Worm (Caenorhabditis elegans) whole organism, young adult: ENCODE data around the gene C14B1.8.

Source experiments
- B0019.2 ChIP-seq: fragments of 200-800 bp; sonication (Bioruptor generic); conservative IDR thresholded peaks from 2 replicates; pipeline ENCODE4 v1.3.6; 2022; ENCODE audit warnings: missing genetic modification reagents, missing genetic modification characterization, missing compliant biosample characterization
- C17E4.6 ChIP-seq: fragments of 200-800 bp; sonication (Bioruptor generic); IDR thresholded peaks from 2 replicates; pipeline ENCODE4 v1.3.6; 2022; ENCODE audit warnings: missing genetic modification reagents, missing genetic modification characterization, missing compliant biosample characterization
- F33H1.4 ChIP-seq: fragments of 200-800 bp; sonication (Bioruptor generic); IDR thresholded peaks from 2 replicates; pipeline ENCODE4 v1.3.6; 2022; ENCODE audit warnings: missing genetic modification reagents, missing genetic modification characterization, missing compliant biosample characterization
- F57C9.4 ChIP-seq: sonication (generic microtip); optimal IDR thresholded peaks from 2 replicates; lab custom pipeline; 2017; ENCODE audit warnings: mild to moderate bottlenecking, missing genetic modification characterization, missing compliant biosample characterization
- T26A5.8 ChIP-seq: sonication (generic microtip); optimal IDR thresholded peaks from 2 replicates; lab custom pipeline; 2016; ENCODE audit warnings: missing genetic modification characterization, missing compliant biosample characterization
- Y53F4B.3 ChIP-seq: fragments of 200-800 bp; sonication (Bioruptor generic); IDR thresholded peaks from 2 replicates; pipeline ENCODE4 v1.3.6; 2022; ENCODE audit warnings: missing genetic modification reagents, missing genetic modification characterization, missing compliant biosample characterization
- ZK185.1 ChIP-seq: sonication (generic microtip); optimal IDR thresholded peaks from 2 replicates; lab custom pipeline; 2016; ENCODE audit warnings: mild to moderate bottlenecking, missing genetic modification characterization, missing compliant biosample characterization; ENCODE audit not compliant: poor library complexity, severe bottlenecking
- aptf-3 ChIP-seq: fragments of 200-800 bp; sonication (Bioruptor generic); IDR thresholded peaks from 2 replicates; pipeline ENCODE4 v1.3.6; 2022; ENCODE audit warnings: missing genetic modification characterization, missing compliant biosample characterization
- atf-7 ChIP-seq: sonication (generic microtip); optimal IDR thresholded peaks from 2 replicates; lab custom pipeline; 2017; ENCODE audit warnings: mild to moderate bottlenecking, missing genetic modification characterization, missing compliant biosample characterization
- attf-3 ChIP-seq: fragments of 200-800 bp; sonication (Bioruptor generic); conservative IDR thresholded peaks from 2 replicates; pipeline ENCODE4 v1.3.6; 2022; ENCODE audit warnings: missing genetic modification reagents, missing genetic modification characterization, missing compliant biosample characterization
- attf-6 ChIP-seq: fragments of 200-800 bp; sonication (Bioruptor generic); IDR thresholded peaks from 2 replicates; pipeline ENCODE4 v1.3.6; 2022; ENCODE audit warnings: missing genetic modification reagents, missing genetic modification characterization, missing compliant biosample characterization
- ccch-3 ChIP-seq: fragments of 200-800 bp; sonication (Bioruptor generic); optimal IDR thresholded peaks from 2 replicates; lab custom pipeline; 2018; ENCODE audit warnings: mild to moderate bottlenecking, missing genetic modification characterization, missing compliant biosample characterization
- cebp-1 ChIP-seq, 2 experiments: fragments of 200-800 bp in 1 of 2; sonication (Bioruptor generic) in 1 of 2; sonication (generic microtip) in 1 of 2; IDR thresholded peaks in 1 of 2; optimal IDR thresholded peaks in 1 of 2; 2 replicates each; pipeline versions ENCODE4 v1.3.6 to Lab custom; 2017 to 2022; ENCODE audit warnings: missing compliant biosample characterization in 2 of 2, missing genetic modification characterization in 2 of 2, mild to moderate bottlenecking in 1 of 2, missing genetic modification reagents in 1 of 2, moderate library complexity in 1 of 2
- ceh-40 ChIP-seq: fragments of 200-800 bp; sonication (Bioruptor generic); IDR thresholded peaks from 2 replicates; pipeline ENCODE4 v1.3.6; 2022; ENCODE audit warnings: missing genetic modification characterization, missing compliant biosample characterization
- die-1 ChIP-seq: sonication (generic microtip); optimal IDR thresholded peaks from 2 replicates; lab custom pipeline; 2016; ENCODE audit warnings: missing genotype, mild to moderate bottlenecking, missing genetic modification characterization, missing compliant biosample characterization
- dox-1 ChIP-seq: fragments of 200-800 bp; sonication (Bioruptor generic); IDR thresholded peaks from 2 replicates; pipeline ENCODE4 v1.3.6; 2022; ENCODE audit warnings: missing genetic modification reagents, missing genetic modification characterization, missing compliant biosample characterization
- egl-44 ChIP-seq: fragments of 200-800 bp; sonication (Bioruptor generic); IDR thresholded peaks from 2 replicates; pipeline ENCODE4 v1.3.6; 2022; ENCODE audit warnings: missing genetic modification reagents, missing genetic modification characterization, missing compliant biosample characterization
- egrh-3 ChIP-seq: fragments of 200-800 bp; sonication (Bioruptor generic); IDR thresholded peaks from 2 replicates; pipeline ENCODE4 v1.3.6; 2022; ENCODE audit warnings: missing genetic modification reagents, missing genetic modification characterization, missing compliant biosample characterization
- ets-4 ChIP-seq: fragments of 200-800 bp; sonication (Bioruptor generic); optimal IDR thresholded peaks from 2 replicates; lab custom pipeline; 2018; ENCODE audit warnings: mild to moderate bottlenecking, missing genetic modification characterization, missing compliant biosample characterization
- fkh-3 ChIP-seq: sonication (generic microtip); optimal IDR thresholded peaks from 2 replicates; lab custom pipeline; 2016; ENCODE audit warnings: mild to moderate bottlenecking, missing genetic modification characterization, missing compliant biosample characterization
- hmg-20 ChIP-seq: fragments of 200-800 bp; sonication (Bioruptor generic); IDR thresholded peaks from 2 replicates; pipeline ENCODE4 v1.3.6; 2022; ENCODE audit warnings: missing genetic modification reagents, missing genetic modification characterization, missing compliant biosample characterization
- lag-1 ChIP-seq: fragments of 200-800 bp; sonication (Bioruptor generic); IDR thresholded peaks from 2 replicates; pipeline ENCODE4 v1.3.6; 2022; ENCODE audit warnings: missing genetic modification reagents, missing genetic modification characterization, missing compliant biosample characterization
- let-526 ChIP-seq: fragments of 200-800 bp; sonication (Bioruptor generic); IDR thresholded peaks from 2 replicates; pipeline ENCODE4 v1.3.6; 2022; ENCODE audit warnings: missing genetic modification reagents, missing genetic modification characterization, missing compliant biosample characterization
- mes-4 ChIP-seq: sonication (generic microtip); optimal IDR thresholded peaks from 2 replicates; lab custom pipeline; 2016; ENCODE audit warnings: missing genotype, missing genetic modification characterization, missing compliant biosample characterization
- nfya-1 ChIP-seq: sonication (generic microtip); optimal IDR thresholded peaks from 2 replicates; lab custom pipeline; 2017; ENCODE audit warnings: antibody characterized with exemption, missing compliant biosample characterization, missing genetic modification characterization, borderline replicate concordance; ENCODE audit not compliant: insufficient read depth
- nfya-2 ChIP-seq: fragments of 200-800 bp; sonication (Bioruptor generic); IDR thresholded peaks from 2 replicates; pipeline ENCODE4 v1.3.6; 2022; ENCODE audit warnings: missing genetic modification reagents, missing genetic modification characterization, missing compliant biosample characterization
- nhr-80 ChIP-seq: sonication (generic microtip); optimal IDR thresholded peaks from 2 replicates; lab custom pipeline; 2016; ENCODE audit warnings: missing genetic modification characterization, missing compliant biosample characterization
- sea-2 ChIP-seq: fragments of 200-800 bp; sonication (Bioruptor generic); IDR thresholded peaks from 2 replicates; pipeline ENCODE4 v1.3.6; 2022; ENCODE audit warnings: missing genetic modification characterization, missing compliant biosample characterization
- snpc-1.3 ChIP-seq: sonication (generic microtip); optimal IDR thresholded peaks from 2 replicates; lab custom pipeline; 2017; ENCODE audit warnings: missing genetic modification characterization, mild to moderate bottlenecking, missing compliant biosample characterization, antibody characterized with exemption, moderate library complexity, missing genotype, missing genetic modification reagents; ENCODE audit not compliant: insufficient read depth
- snpc-4 ChIP-seq, 5 experiments: fragments of 150-350 bp in 1 of 5; sonication (generic microtip) in 4 of 5; optimal IDR thresholded peaks; 2 replicates each; lab custom pipeline; 2014 to 2018; ENCODE audit warnings: missing genetic modification characterization in 5 of 5, missing biosample characterization in 3 of 5, antibody characterized with exemption in 2 of 5, mild to moderate bottlenecking in 2 of 5, missing compliant biosample characterization in 2 of 5, missing genotype in 2 of 5, moderate library complexity in 2 of 5, missing genetic modification reagents in 1 of 5
- ztf-18 ChIP-seq: sonication (generic microtip); optimal IDR thresholded peaks from 2 replicates; lab custom pipeline; 2016; ENCODE audit warnings: missing genotype, mild to moderate bottlenecking, missing genetic modification characterization, missing compliant biosample characterization
- ztf-25 ChIP-seq: fragments of 200-800 bp; sonication (Bioruptor generic); IDR thresholded peaks from 2 replicates; pipeline ENCODE4 v1.3.6; 2022; ENCODE audit warnings: missing genetic modification reagents, missing genetic modification characterization, missing compliant biosample characterization

The C14B1.8 gene

ce11 chrIII:3768200-3768599 lies 48.7 kb upstream of the C14B1.8 start, which contains the start of gene gmeb-3:
gmeb-3 (plus strand) TSS chrIII:3768500.
- no peak for TF ChIP-seq ztf-18 (tag; lab: Kevin White, UChicago)
- TF ChIP-seq nfya-2 (GFP tag; lab: Robert Waterston, UW), result no peak
- TF ChIP-seq C17E4.6 (GFP tag; lab: Robert Waterston, UW), result no peak
- TF ChIP-seq let-526 (GFP tag; lab: Robert Waterston, UW), result no peak
- no peak for TF ChIP-seq B0019.2 (GFP tag; lab: Robert Waterston, UW)
- TF ChIP-seq aptf-3 (GFP tag; lab: Robert Waterston, UW), result no peak
- TF ChIP-seq ZK185.1 (tag; lab: Kevin White, UChicago), result no peak
- TF ChIP-seq ceh-40 (GFP tag; lab: Robert Waterston, UW), result no peak
- no peak for TF ChIP-seq lag-1 (GFP tag; lab: Robert Waterston, UW)
- TF ChIP-seq ccch-3 (GFP tag; lab: Kevin White, UChicago), result no peak
- TF ChIP-seq hmg-20 (GFP tag; lab: Robert Waterston, UW), result no peak
- TF ChIP-seq T26A5.8 (tag; lab: Kevin White, UChicago), result no peak
- no peak for TF ChIP-seq ztf-25
- TF ChIP-seq snpc-1.3 (tag; lab: Kevin White, UChicago), result no peak
- TF ChIP-seq ets-4 (GFP tag; lab: Kevin White, UChicago), result no peak
- no peak for TF ChIP-seq F57C9.4

ce11 chrIII:3765460-3765859 lies 46.0 kb upstream of the C14B1.8 start, which contains the start of gene C44F1.1:
C44F1.1 (minus strand) TSS chrIII:3765560.
- TF ChIP-seq egrh-3, result no peak

DNA sequence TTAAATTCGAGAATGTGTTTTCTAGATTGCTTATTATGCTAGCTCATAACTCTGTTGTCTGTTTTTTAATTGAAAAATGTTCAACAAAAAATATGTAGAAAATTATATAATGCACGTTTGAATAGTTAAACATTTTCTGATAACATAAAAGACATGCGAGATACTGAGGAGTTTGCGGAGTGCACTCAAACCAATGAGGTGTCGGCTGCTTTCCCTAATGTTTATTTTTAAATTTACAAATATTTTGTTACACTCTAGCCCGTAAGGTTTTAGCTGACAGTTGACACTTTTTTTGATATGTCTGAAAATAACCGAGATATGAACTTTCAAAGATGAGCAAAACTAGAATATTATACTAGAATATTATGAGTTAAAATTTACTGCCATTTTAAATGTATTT lies 45.1 kb upstream of the C14B1.8 start:
- TF ChIP-seq F33H1.4, result no peak
- no peak for TF ChIP-seq Y53F4B.3 (GFP tag; lab: Robert Waterston, UW)
- no peak for TF ChIP-seq snpc-4 (GFP tag; optimal IDR thresholded peaks at IDR 0.05; lab: Kevin White, UChicago)
- TF ChIP-seq snpc-4 (tag; optimal IDR thresholded peaks at IDR 0.05; lab: Kevin White, UChicago), result peak in 3 of 4 experiments; percentile 46 to 81 (median 59)

ce11 chrIII:3764043-3764442 lies 44.6 kb upstream of the C14B1.8 start:
- no peak for TF ChIP-seq egl-44 (GFP tag; lab: Robert Waterston, UW)
- peak; percentile 91 for TF ChIP-seq nhr-80 (tag; lab: Kevin White, UChicago)
- TF ChIP-seq dox-1, result peak; percentile 27; the same call in 1 of the 2 replicates
- TF ChIP-seq atf-7, result peak; percentile 2

DNA sequence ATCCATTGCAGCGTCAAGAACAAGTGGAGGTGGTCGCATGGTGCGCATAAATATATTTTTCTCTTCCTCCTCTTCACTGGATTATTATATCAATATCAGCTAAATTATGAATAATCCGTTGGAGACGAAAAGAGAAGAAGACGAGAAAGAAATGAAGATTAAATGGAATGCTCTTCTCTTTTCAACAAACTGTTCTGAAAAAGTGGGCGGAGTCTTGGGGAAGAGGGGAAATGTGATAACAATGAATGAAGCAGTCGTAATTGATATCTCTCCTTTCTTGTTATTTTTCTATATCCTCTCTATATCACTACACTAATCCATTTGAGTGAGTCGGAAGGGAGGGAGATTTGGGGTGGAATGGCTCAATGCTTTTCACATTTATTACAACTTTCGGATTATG lies 39.8 kb upstream of the C14B1.8 start, which contains the start of gene arcp-1:
TSS of gene arcp-1 (minus strand) at position 101 of the 400 bp plus-strand sequence.
- no peak for TF ChIP-seq attf-6

DNA sequence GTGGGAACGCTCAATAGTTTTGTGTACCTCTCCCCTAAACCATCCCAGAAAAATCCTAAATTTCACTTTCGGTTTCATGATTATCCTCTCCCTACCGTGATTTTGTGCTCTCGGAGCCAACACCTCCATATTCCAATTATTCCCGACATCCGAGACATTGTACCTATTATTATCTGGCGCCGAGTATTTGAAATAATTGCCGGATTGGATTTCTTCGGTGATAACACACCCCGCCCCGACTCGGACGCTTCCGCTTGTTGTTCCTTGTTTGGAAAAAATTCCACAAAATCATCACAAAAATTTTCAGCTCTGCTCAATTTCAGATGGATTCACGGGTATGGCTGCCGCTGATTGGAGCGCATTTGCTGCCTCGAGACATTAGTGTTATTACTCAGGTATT lies 25.7 kb upstream of the C14B1.8 start, which contains the start of gene lin-48:
TSS of gene lin-48 (plus strand) at position 301 of the 400 bp plus-strand sequence.
- no peak for TF ChIP-seq attf-3 (GFP tag; lab: Robert Waterston, UW)

- TF ChIP-seq Y53F4B.3 (GFP tag; lab: Robert Waterston, UW) (no peak), fkh-3 (tag; lab: Kevin White, UChicago) (no peak), die-1 (tag; lab: Kevin White, UChicago) (no peak), cebp-1 (GFP tag; IDR thresholded peaks at IDR 0.05; lab: Robert Waterston, UW) (no peak), cebp-1 (tag; optimal IDR thresholded peaks at IDR 0.05; lab: Kevin White, UChicago) (no peak), nfya-1 (tag; lab: Kevin White, UChicago) (no peak), sea-2 (GFP tag; lab: Robert Waterston, UW) (no peak), mes-4 (tag; lab: Kevin White, UChicago) (no peak)
These were observed 23.9 kb upstream of the C14B1.8 start for ce11 chrIII:3743367-3743766.
